Worm (Caenorhabditis elegans): Measurements from ENCODE around the gene F42A9.11.

The F42A9.11 gene

ce11 chrIV:8629609-8630052 lies 2.2 kb downstream of the F42A9.11 start (continued):
- TF ChIP-seq mab-9 (GFP tag; IDR thresholded peaks at IDR 0.05) (no peak), nhr-90 (tag; optimal IDR thresholded peaks at IDR 0.05; ENCODE audit: poor library complexity) (no peak), snu-23 (GFP tag; optimal IDR thresholded peaks at IDR 0.05) (peak; percentile 75), hpl-2 (GFP tag; optimal IDR thresholded peaks at IDR 0.05) (no peak), ces-1 (GFP tag; optimal IDR thresholded peaks at IDR 0.05) (no peak), efl-1 (optimal IDR thresholded peaks at IDR 0.05) (peak; percentile 48 to 60), efl-1 (GFP tag; optimal IDR thresholded peaks at IDR 0.05 in 1 of 2) (peak; percentile 2 to 55), nhr-12 (tag; optimal IDR thresholded peaks at IDR 0.05) (no peak), unc-62 (GFP tag; optimal IDR thresholded peaks at IDR 0.05) (no peak), C16A3.4 (tag; optimal IDR thresholded peaks at IDR 0.05) (peak; percentile 41), unc-98 (GFP tag; IDR thresholded peaks at IDR 0.05) (no peak), fos-1 (tag; optimal IDR thresholded peaks at IDR 0.05) (peak; percentile 38), fkh-8 (tag; optimal IDR thresholded peaks at IDR 0.05) (peak; percentile 63), lin-13 (GFP tag; optimal IDR thresholded peaks at IDR 0.05) (no peak), C34B4.2 (tag; optimal IDR thresholded peaks at IDR 0.05) (no peak), pqm-1 (tag; optimal IDR thresholded peaks at IDR 0.05) (no peak), sptf-1 (tag; optimal IDR thresholded peaks at IDR 0.05) (no peak), nhr-84 (tag; optimal IDR thresholded peaks at IDR 0.05) (no peak), aly-2 (tag; optimal IDR thresholded peaks at IDR 0.05) (no peak), xbp-1 (tag; optimal IDR thresholded peaks at IDR 0.05) (peak; percentile 39), elt-2 (tag; optimal IDR thresholded peaks at IDR 0.05) (no peak), snpc-4 (tag; optimal IDR thresholded peaks at IDR 0.05) (peak; percentile 15), rnt-1 (tag; optimal IDR thresholded peaks at IDR 0.05) (peak; percentile 39), dsc-1 (tag; optimal IDR thresholded peaks at IDR 0.05) (peak; percentile 57), tbx-2 (tag; optimal IDR thresholded peaks at IDR 0.05) (peak; percentile 74), isw-1 (GFP tag; IDR thresholded peaks at IDR 0.05) (peak; percentile 40), grh-1 (GFP tag; IDR thresholded peaks at IDR 0.05) (no peak), sox-4 (tag; optimal IDR thresholded peaks at IDR 0.05) (no peak), unc-86 (tag; optimal IDR thresholded peaks at IDR 0.05) (peak; percentile 77), zip-4 (GFP tag; optimal IDR thresholded peaks at IDR 0.05) (no peak), mep-1 (tag; optimal IDR thresholded peaks at IDR 0.05) (peak; percentile 45), elt-3 (tag; optimal IDR thresholded peaks at IDR 0.05) (no peak), ceh-90 (tag; optimal IDR thresholded peaks at IDR 0.05) (no peak), ceh-82 (tag; optimal IDR thresholded peaks at IDR 0.05) (peak; percentile 42 to 60 (median 51)), skn-1 (tag; optimal IDR thresholded peaks at IDR 0.05) (no peak), tlp-1 (tag; optimal IDR thresholded peaks at IDR 0.05) (no peak), pag-3 (tag; optimal IDR thresholded peaks at IDR 0.05; ENCODE audit: borderline replicate concordance, insufficient read depth) (no peak), ztf-11 (tag; optimal IDR thresholded peaks at IDR 0.05) (no peak), unc-30 (tag; optimal IDR thresholded peaks at IDR 0.05) (no peak), nhr-71 (tag; optimal IDR thresholded peaks at IDR 0.05) (peak; percentile 74), F16B12.6 (tag; optimal IDR thresholded peaks at IDR 0.05) (no peak), egl-13 (tag; optimal IDR thresholded peaks at IDR 0.05) (no peak), sup-37 (GFP tag; optimal IDR thresholded peaks at IDR 0.05) (no peak), vab-15 (tag; optimal IDR thresholded peaks at IDR 0.05) (no peak), ets-5 (GFP tag; IDR thresholded peaks at IDR 0.05) (no peak), Y116A8C.19 (tag; optimal IDR thresholded peaks at IDR 0.05; ENCODE audit: borderline replicate concordance) (no peak), unc-130 (tag; optimal IDR thresholded peaks at IDR 0.05) (no peak), mef-2 (tag; optimal IDR thresholded peaks at IDR 0.05) (peak; percentile 38), lin-39 (tag; optimal IDR thresholded peaks at IDR 0.05) (no peak), dpl-1 (GFP tag; optimal IDR thresholded peaks at IDR 0.05) (peak in 1 of 3 experiments; percentile 4), nhr-77 (tag; optimal IDR thresholded peaks at IDR 0.05) (peak; percentile 56), pax-3 (tag; optimal IDR thresholded peaks at IDR 0.05) (no peak)
